Fruit fly (Drosophila melanogaster) whole organism, embryonic: ENCODE data around the gene CG42538.

Experiments
- Atf-2 ChIP-seq: fragments of 200-800 bp; sonication (Bioruptor generic); optimal IDR thresholded peaks from 2 replicates; lab custom pipeline; 2016; ENCODE audit warnings: missing biosample characterization, missing genetic modification characterization
- BtbVII ChIP-seq: fragments of 200-800 bp; sonication (Bioruptor generic); optimal IDR thresholded peaks from 3 replicates; lab custom pipeline; 2017; ENCODE audit warnings: missing biosample characterization, mild to moderate bottlenecking, missing genetic modification characterization
- CG10654 ChIP-seq: fragments of 200-800 bp; sonication (Bioruptor generic); optimal IDR thresholded peaks from 2 replicates; lab custom pipeline; 2016; ENCODE audit warnings: missing biosample characterization, missing genetic modification characterization
- CG11456 ChIP-seq: fragments of 200-800 bp; sonication (Bioruptor generic); IDR thresholded peaks from 3 replicates; pipeline ENCODE4 v1.3.6; 2022; ENCODE audit warnings: missing biosample characterization, missing genetic modification characterization
- CG11695 ChIP-seq: fragments of 200-800 bp; sonication (Bioruptor generic); IDR thresholded peaks from 3 replicates; pipeline ENCODE4 v1.3.6; 2022; ENCODE audit warnings: missing biosample characterization, missing genetic modification characterization
- CG12769 ChIP-seq: fragments of 200-800 bp; sonication (Bioruptor generic); optimal IDR thresholded peaks from 2 replicates; lab custom pipeline; 2019; ENCODE audit warnings: missing biosample characterization, mild to moderate bottlenecking, missing genetic modification characterization, moderate library complexity
- CG14710 ChIP-seq: fragments of 200-800 bp; sonication (Bioruptor generic); optimal IDR thresholded peaks from 3 replicates; lab custom pipeline; 2019; ENCODE audit warnings: missing biosample characterization, mild to moderate bottlenecking, missing genetic modification characterization, moderate library complexity
- CG17186 ChIP-seq: fragments of 200-800 bp; sonication (Bioruptor generic); optimal IDR thresholded peaks from 3 replicates; lab custom pipeline; 2017; ENCODE audit warnings: missing biosample characterization, missing genetic modification reagents, missing genetic modification characterization
- CG17328 ChIP-seq: fragments of 200-800 bp; sonication (Bioruptor generic); IDR thresholded peaks from 2 replicates; pipeline ENCODE4 v1.3.6; 2022; ENCODE audit warnings: missing biosample characterization, missing genetic modification characterization
- CG18764 ChIP-seq: fragments of 200-800 bp; sonication (Bioruptor generic); optimal IDR thresholded peaks from 3 replicates; lab custom pipeline; 2016; ENCODE audit warnings: missing biosample characterization, missing genetic modification characterization
- CG3838 ChIP-seq: fragments of 200-800 bp; sonication (Bioruptor generic); optimal IDR thresholded peaks from 3 replicates; lab custom pipeline; 2016; ENCODE audit warnings: missing biosample characterization, missing genetic modification characterization
- CG4282 ChIP-seq: fragments of 200-800 bp; sonication (Bioruptor generic); optimal IDR thresholded peaks from 2 replicates; lab custom pipeline; 2016; ENCODE audit warnings: missing biosample characterization, missing genetic modification characterization
- CG4328 ChIP-seq: fragments of 200-800 bp; sonication (Bioruptor generic); optimal IDR thresholded peaks from 3 replicates; lab custom pipeline; 2017; ENCODE audit warnings: missing biosample characterization, missing genetic modification reagents, missing genetic modification characterization
- CG43689 ChIP-seq: fragments of 200-800 bp; sonication (Bioruptor generic); IDR thresholded peaks from 2 replicates; pipeline ENCODE4 v1.3.6; 2022; ENCODE audit warnings: missing biosample characterization, missing genetic modification characterization
- CG4854 ChIP-seq: fragments of 200-800 bp; sonication (Bioruptor generic); optimal IDR thresholded peaks from 2 replicates; lab custom pipeline; 2016; ENCODE audit warnings: missing biosample characterization, missing genetic modification characterization, inconsistent platforms
- CG6254 ChIP-seq: fragments of 200-800 bp; sonication (Bioruptor generic); optimal IDR thresholded peaks from 3 replicates; lab custom pipeline; 2017; ENCODE audit warnings: mild to moderate bottlenecking, missing biosample characterization, missing genetic modification reagents, missing genetic modification characterization
- CG6272 ChIP-seq: fragments of 200-800 bp; sonication (Bioruptor generic); IDR thresholded peaks from 2 replicates; pipeline ENCODE4 v1.3.6; 2022; ENCODE audit warnings: missing biosample characterization, missing genetic modification characterization
- CG6689 ChIP-seq: fragments of 200-800 bp; sonication (Bioruptor generic); IDR thresholded peaks from 2 replicates; pipeline ENCODE4 v1.3.6; 2022; ENCODE audit warnings: missing biosample characterization, missing genetic modification characterization
- CG7745 ChIP-seq: fragments of 200-800 bp; sonication (Bioruptor generic); optimal IDR thresholded peaks from 2 replicates; lab custom pipeline; 2018; ENCODE audit warnings: missing biosample characterization, mild to moderate bottlenecking, missing genetic modification characterization, moderate library complexity
- CG8765 ChIP-seq: fragments of 200-800 bp; sonication (Bioruptor generic); IDR thresholded peaks from 2 replicates; pipeline ENCODE4 v1.3.6; 2022; ENCODE audit warnings: missing biosample characterization, missing genetic modification characterization
- CG9437 ChIP-seq: fragments of 200-800 bp; sonication (Bioruptor generic); optimal IDR thresholded peaks from 2 replicates; lab custom pipeline; 2018; ENCODE audit warnings: missing biosample characterization, mild to moderate bottlenecking, missing genetic modification characterization
- CTCF ChIP-seq: fragments of 200-800 bp; sonication (Bioruptor generic); optimal IDR thresholded peaks from 2 replicates; lab custom pipeline; 2017; ENCODE audit warnings: missing biosample characterization, mild to moderate bottlenecking, missing genetic modification characterization, moderate library complexity
- CoRest ChIP-seq: fragments of 200-800 bp; sonication (Bioruptor generic); optimal IDR thresholded peaks from 3 replicates; lab custom pipeline; 2018; ENCODE audit warnings: missing biosample characterization, mild to moderate bottlenecking, missing genetic modification characterization, moderate library complexity
- Dip3 ChIP-seq: fragments of 200-800 bp; sonication (Bioruptor generic); optimal IDR thresholded peaks from 3 replicates; lab custom pipeline; 2016; ENCODE audit warnings: missing biosample characterization, missing genetic modification characterization
- Dll ChIP-seq: fragments of 200-800 bp; sonication (Bioruptor generic); IDR thresholded peaks from 4 replicates; pipeline ENCODE4 v1.3.6; 2022; ENCODE audit warnings: missing biosample characterization, missing genetic modification characterization; ENCODE audit not compliant: partially characterized antibody
- Drgx ChIP-seq: fragments of 200-800 bp; sonication (Bioruptor generic); IDR thresholded peaks from 2 replicates; pipeline ENCODE4 v1.3.6; 2022; ENCODE audit warnings: missing biosample characterization, missing genetic modification characterization
- Eip74EF ChIP-seq, 2 experiments: fragments of 200-800 bp in 1 of 2; fragments of >200 bp in 1 of 2; sonication (Bioruptor generic) in 1 of 2; optimal IDR thresholded peaks; 2 replicates each; lab custom pipeline; 2017 to 2019; ENCODE audit warnings: missing biosample characterization in 2 of 2, missing genetic modification characterization in 2 of 2, mild to moderate bottlenecking in 1 of 2, moderate library complexity in 1 of 2
- Gug ChIP-seq: fragments of 200-800 bp; sonication (Bioruptor generic); IDR thresholded peaks from 4 replicates; pipeline ENCODE4 v1.3.6; 2022; ENCODE audit warnings: missing biosample characterization, missing genetic modification characterization
- HLHmδ ChIP-seq: fragments of 200-800 bp; sonication (Bioruptor generic); optimal IDR thresholded peaks from 2 replicates; lab custom pipeline; 2018; ENCODE audit warnings: missing biosample characterization, mild to moderate bottlenecking, missing genetic modification characterization, moderate library complexity
- Hr51 ChIP-seq, 2 experiments: fragments of 200-800 bp; sonication (Bioruptor generic); optimal IDR thresholded peaks; 2 replicates in 1 of 2; 3 replicates in 1 of 2; lab custom pipeline; 2016 to 2018; ENCODE audit warnings: missing biosample characterization in 2 of 2, missing genetic modification characterization in 2 of 2, mild to moderate bottlenecking in 1 of 2, moderate library complexity in 1 of 2
- Hr78 ChIP-seq, 2 experiments: fragments of 200-800 bp in 1 of 2; fragments of >200 bp in 1 of 2; sonication (Bioruptor generic) in 1 of 2; optimal IDR thresholded peaks; 2 replicates each; lab custom pipeline; 2017 to 2019; ENCODE audit warnings: missing biosample characterization in 2 of 2, missing genetic modification characterization in 2 of 2, mild to moderate bottlenecking in 1 of 2, moderate library complexity in 1 of 2
- Hsf ChIP-seq: fragments of 200-800 bp; sonication (Bioruptor generic); optimal IDR thresholded peaks from 3 replicates; lab custom pipeline; 2016; ENCODE audit warnings: missing biosample characterization, missing genetic modification characterization
- Poxn ChIP-seq: fragments of 200-800 bp; sonication (Bioruptor generic); IDR thresholded peaks from 2 replicates; pipeline ENCODE4 v1.3.6; 2022; ENCODE audit warnings: missing biosample characterization, missing genetic modification characterization
- Six4 ChIP-seq: fragments of 200-800 bp; sonication (Bioruptor generic); optimal IDR thresholded peaks from 2 replicates; lab custom pipeline; 2016; ENCODE audit warnings: missing biosample characterization, missing genetic modification characterization
- Sry-β ChIP-seq: fragments of 200-800 bp; sonication (Bioruptor generic); optimal IDR thresholded peaks from 2 replicates; lab custom pipeline; 2018; ENCODE audit warnings: missing biosample characterization, mild to moderate bottlenecking, missing genetic modification characterization, moderate library complexity
- TFAM ChIP-seq: fragments of 200-800 bp; sonication (Bioruptor generic); optimal IDR thresholded peaks from 2 replicates; lab custom pipeline; 2017; ENCODE audit warnings: missing biosample characterization, missing genetic modification characterization, inconsistent platforms
- Vsx1 ChIP-seq: fragments of 200-800 bp; sonication (Bioruptor generic); optimal IDR thresholded peaks from 2 replicates; lab custom pipeline; 2017; ENCODE audit warnings: missing biosample characterization, mild to moderate bottlenecking, missing genetic modification characterization, missing genetic modification reagents
- amos ChIP-seq: fragments of 200-800 bp; sonication (Bioruptor generic); IDR thresholded peaks from 2 replicates; pipeline ENCODE4 v1.3.6; 2022; ENCODE audit warnings: missing biosample characterization, missing genetic modification characterization; ENCODE audit not compliant: partially characterized antibody
- fd102C ChIP-seq: fragments of 200-800 bp; sonication (Bioruptor generic); optimal IDR thresholded peaks from 2 replicates; lab custom pipeline; 2018; ENCODE audit warnings: missing biosample characterization, mild to moderate bottlenecking, missing genetic modification characterization, moderate library complexity
- hkb ChIP-seq, 2 experiments: fragments of 200-800 bp in 1 of 2; fragments of >200 bp in 1 of 2; sonication (Bioruptor generic) in 1 of 2; IDR thresholded peaks in 1 of 2; optimal IDR thresholded peaks in 1 of 2; 2 replicates each; pipeline versions ENCODE4 v1.3.6 to Lab custom; 2017 to 2022; ENCODE audit warnings: missing biosample characterization in 1 of 2, missing genetic modification characterization in 1 of 2
- nom ChIP-seq: fragments of 200-800 bp; sonication (Bioruptor generic); optimal IDR thresholded peaks from 2 replicates; lab custom pipeline; 2017; ENCODE audit warnings: missing biosample characterization, missing genetic modification characterization, mild to moderate bottlenecking, moderate library complexity, missing genetic modification reagents
- oc ChIP-seq: fragments of 200-800 bp; sonication (Bioruptor generic); optimal IDR thresholded peaks from 2 replicates; lab custom pipeline; 2018; ENCODE audit warnings: missing biosample characterization, mild to moderate bottlenecking, missing genetic modification characterization, moderate library complexity
- odd ChIP-seq: fragments of 200-800 bp; sonication (Bioruptor generic); optimal IDR thresholded peaks from 2 replicates; lab custom pipeline; 2017; ENCODE audit warnings: missing biosample characterization, mild to moderate bottlenecking, missing genetic modification characterization
- org-1 ChIP-seq: fragments of 200-800 bp; sonication (Bioruptor generic); optimal IDR thresholded peaks from 2 replicates; lab custom pipeline; 2017; ENCODE audit warnings: missing biosample characterization, missing genetic modification characterization
- sd ChIP-seq: fragments of 200-800 bp; sonication (Bioruptor generic); optimal IDR thresholded peaks from 3 replicates; lab custom pipeline; 2018; ENCODE audit warnings: missing biosample characterization, mild to moderate bottlenecking, missing genetic modification characterization, moderate library complexity
- ssp ChIP-seq: fragments of 200-800 bp; sonication (Bioruptor generic); IDR thresholded peaks from 2 replicates; pipeline ENCODE4 v1.3.6; 2022; ENCODE audit warnings: missing biosample characterization, missing genetic modification characterization
- stc ChIP-seq: fragments of 200-800 bp; sonication (Bioruptor generic); IDR thresholded peaks from 2 replicates; pipeline ENCODE4 v1.3.6; 2022; ENCODE audit warnings: missing biosample characterization, missing genetic modification characterization
- z ChIP-seq: fragments of 200-800 bp; sonication (Bioruptor generic); IDR thresholded peaks from 3 replicates; pipeline ENCODE4 v1.3.6; 2022; ENCODE audit warnings: missing biosample characterization, missing genetic modification characterization
- zen2 ChIP-seq: fragments of 200-800 bp; sonication (Bioruptor generic); IDR thresholded peaks from 3 replicates; pipeline ENCODE4 v1.3.6; 2022; ENCODE audit warnings: missing biosample characterization, missing genetic modification characterization; ENCODE audit not compliant: partially characterized antibody
- zfh1 ChIP-seq: fragments of 200-800 bp; sonication (Bioruptor generic); IDR thresholded peaks from 3 replicates; pipeline ENCODE4 v1.3.6; 2022; ENCODE audit warnings: missing biosample characterization, missing genetic modification characterization

The CG42538 gene

dm6 chr3L:15999358-16000005 is 34.8 kb upstream of the CG42538 start (continued):
- TF ChIP-seq nom (GFP tag; lab: Kevin White, UChicago) (no peak), CG7745 (tag; lab: Kevin White, UChicago) (peak; percentile 63), fd102C (GFP tag; lab: Kevin White, UChicago) (no peak), Atf-2 (GFP tag; lab: Kevin White, UChicago) (no peak), CG17328 (GFP tag; lab: Robert Waterston, UW) (no peak), Six4 (GFP tag; lab: Kevin White, UChicago) (no peak), CG6254 (GFP tag; lab: Kevin White, UChicago) (peak; percentile 5), Hr78 (GFP tag; optimal IDR thresholded peaks at IDR 0.05; lab: Kevin White, UChicago) (peak in 1 of 2 experiments; percentile 41), CoRest (tag; lab: Kevin White, UChicago) (peak; percentile 32), oc (tag; lab: Kevin White, UChicago) (no peak), CG11695 (peak; percentile 56; the same call in 1 of the 3 replicates), CG3838 (GFP tag; lab: Kevin White, UChicago) (no peak), CG9437 (GFP tag; lab: Kevin White, UChicago) (no peak), CG4282 (no peak), CG43689 (GFP tag; lab: Robert Waterston, UW) (no peak), CG8765 (no peak), amos (no peak), CG4854 (GFP tag; lab: Kevin White, UChicago) (peak; percentile 14), Vsx1 (GFP tag; lab: Kevin White, UChicago) (peak; percentile 56), zfh1 (GFP tag; lab: Robert Waterston, UW) (no peak), hkb (optimal IDR thresholded peaks at IDR 0.05; lab: Kevin White, UChicago) (no peak), hkb (GFP tag; IDR thresholded peaks at IDR 0.05; lab: Robert Waterston, UW) (peak; percentile 49), Hsf (GFP tag; lab: Kevin White, UChicago) (no peak), sd (tag; lab: Kevin White, UChicago) (peak; percentile 92), CG14710 (tag; lab: Kevin White, UChicago) (peak; percentile 11), stc (GFP tag; lab: Robert Waterston, UW) (no peak), CG6272 (GFP tag; lab: Robert Waterston, UW) (no peak), CG11456 (GFP tag; lab: Robert Waterston, UW) (no peak), org-1 (GFP tag; lab: Kevin White, UChicago) (no peak), TFAM (no peak), CG10654 (GFP tag; lab: Kevin White, UChicago) (peak; percentile 9), odd (no peak), Hr51 (GFP tag; optimal IDR thresholded peaks at IDR 0.05; lab: Kevin White, UChicago) (peak; percentile 49 to 65), zen2 (GFP tag; lab: Robert Waterston, UW) (no peak), CG18764 (GFP tag; lab: Kevin White, UChicago) (peak; percentile 17), Eip74EF (GFP tag; optimal IDR thresholded peaks at IDR 0.05; lab: Kevin White, UChicago) (no peak), HLHmδ (no peak)

dm6 chr3L:16001164-16001679 is 33.1 kb upstream of the CG42538 start:
- TF ChIP-seq CG17186 (GFP tag; lab: Kevin White, UChicago) (no peak), CG4328 (peak; percentile 67), Dip3 (GFP tag; lab: Kevin White, UChicago) (peak; percentile 87), CG6689 (GFP tag; lab: Robert Waterston, UW) (peak; percentile 78), CG12769 (peak; percentile 89), BtbVII (GFP tag; lab: Kevin White, UChicago) (peak; percentile 82), Drgx (peak; percentile 86), ssp (GFP tag; lab: Robert Waterston, UW) (0 out of 2 replicates have a peak, but pooled peaks have one; percentile 27), z (GFP tag; lab: Robert Waterston, UW) (no peak), Sry-β (GFP tag; lab: Kevin White, UChicago) (no peak), Poxn (peak; percentile 31; the same call in 1 of the 2 replicates), Gug (GFP tag; lab: Robert Waterston, UW) (peak; percentile 50; the same call in 2 of the 4 replicates), CTCF (GFP tag; lab: Kevin White, UChicago) (no peak), Dll (GFP tag; lab: Robert Waterston, UW) (no peak)
